1 fruit fly cellular context compared by ENCODE assay signal in genomic region chrX:17292050-17292730, dm6.
TF ChIP-seq lines count a peak whose summit lies in the region.

No protein-coding gene starts in this region.

TF ChIP-seq in whole organism, embryonic, 481 proteins besides CTCF, POLR2A, EP300 and RAD21 (continued from another document and continues in another):
- TF ChIP-seq CG13894 (tag; optimal IDR thresholded peaks at IDR 0.05; lab: Kevin White, UChicago): peak; percentile 47
- no peak for TF ChIP-seq vnd (GFP tag; IDR thresholded peaks at IDR 0.05; lab: Robert Waterston, UW; ENCODE audit: partially characterized antibody)
- peak; percentile 77 for TF ChIP-seq CG10209 (GFP tag; optimal IDR thresholded peaks at IDR 0.05; lab: Kevin White, UChicago)
- TF ChIP-seq tap (tag; optimal IDR thresholded peaks at IDR 0.05; lab: Kevin White, UChicago): peak; percentile 79
- TF ChIP-seq CG5953 (GFP tag; IDR thresholded peaks at IDR 0.05; lab: Robert Waterston, UW): no peak
- TF ChIP-seq CG13123 (GFP tag; optimal IDR thresholded peaks at IDR 0.05; lab: Kevin White, UChicago): peak; percentile 27
- peak; percentile 19 for TF ChIP-seq ems (GFP tag; optimal IDR thresholded peaks at IDR 0.05; lab: Kevin White, UChicago)
- TF ChIP-seq sob (GFP tag; IDR thresholded peaks at IDR 0.05; lab: Robert Waterston, UW): peak; percentile 64; the same call in 1 of the 2 replicates
- TF ChIP-seq knrl (GFP tag; IDR thresholded peaks at IDR 0.05; lab: Robert Waterston, UW; ENCODE audit: partially characterized antibody): no peak
- no peak for TF ChIP-seq pita (GFP tag; optimal IDR thresholded peaks at IDR 0.05; lab: Kevin White, UChicago)
- peak; percentile 46; the same call in 1 of the 2 replicates for TF ChIP-seq danr (GFP tag; IDR thresholded peaks at IDR 0.05; lab: Robert Waterston, UW)
- TF ChIP-seq CG4424 (GFP tag; optimal IDR thresholded peaks at IDR 0.05; lab: Kevin White, UChicago): peak; percentile 43
- peak; percentile 60 for TF ChIP-seq nerfin-1 (tag; optimal IDR thresholded peaks at IDR 0.05; lab: Kevin White, UChicago)
- peak; percentile 4 for TF ChIP-seq dmrt11E (tag; optimal IDR thresholded peaks at IDR 0.05; lab: Kevin White, UChicago)
- TF ChIP-seq da (GFP tag; optimal IDR thresholded peaks at IDR 0.05; lab: Kevin White, UChicago): no peak
- TF ChIP-seq dysf (GFP tag; IDR thresholded peaks at IDR 0.05; lab: Robert Waterston, UW): peak; percentile 81
- TF ChIP-seq sisA (GFP tag; IDR thresholded peaks at IDR 0.05; lab: Robert Waterston, UW): no peak; the same call in 1 of the 2 replicates
- TF ChIP-seq HHEX (GFP tag; optimal IDR thresholded peaks at IDR 0.05; lab: Kevin White, UChicago): peak; percentile 73
- no peak for TF ChIP-seq HLHmδ (GFP tag; optimal IDR thresholded peaks at IDR 0.05; lab: Kevin White, UChicago)
- TF ChIP-seq luna (GFP tag; optimal IDR thresholded peaks at IDR 0.05; lab: Kevin White, UChicago): peak; percentile 37
- no peak for TF ChIP-seq bbx (GFP tag; IDR thresholded peaks at IDR 0.05; lab: Robert Waterston, UW; ENCODE audit: partially characterized antibody)
- TF ChIP-seq dpn (GFP tag; optimal IDR thresholded peaks at IDR 0.05; lab: Kevin White, UChicago): peak; percentile 43 to 48
- peak; percentile 39 for TF ChIP-seq sqz (GFP tag; optimal IDR thresholded peaks at IDR 0.05; lab: Kevin White, UChicago)
- no peak for TF ChIP-seq Lim3 (GFP tag; IDR thresholded peaks at IDR 0.05; lab: Robert Waterston, UW)
- TF ChIP-seq CG9727 (GFP tag; optimal IDR thresholded peaks at IDR 0.05; lab: Kevin White, UChicago): peak; percentile 71
- peak; percentile 73 for TF ChIP-seq Atf6 (GFP tag; IDR thresholded peaks at IDR 0.05; lab: Robert Waterston, UW)
- TF ChIP-seq Stat92E (GFP tag; optimal IDR thresholded peaks at IDR 0.05; lab: Kevin White, UChicago): no peak
- no peak for TF ChIP-seq CG43689 (GFP tag; IDR thresholded peaks at IDR 0.05; lab: Robert Waterston, UW)
- no peak for TF ChIP-seq ap (GFP tag; IDR thresholded peaks at IDR 0.05; lab: Robert Waterston, UW)
- peak; percentile 61 for TF ChIP-seq D19B (GFP tag; optimal IDR thresholded peaks at IDR 0.05; lab: Kevin White, UChicago)
- TF ChIP-seq gem (tag; optimal IDR thresholded peaks at IDR 0.05; lab: Kevin White, UChicago): peak; percentile 82
- no peak for TF ChIP-seq ash1 (GFP tag; optimal IDR thresholded peaks at IDR 0.05; lab: Kevin White, UChicago)
- no peak for TF ChIP-seq cato (GFP tag; optimal IDR thresholded peaks at IDR 0.05; lab: Kevin White, UChicago; ENCODE audit: borderline replicate concordance)
- TF ChIP-seq CG15696 (tag; optimal IDR thresholded peaks at IDR 0.05; lab: Kevin White, UChicago): peak; percentile 48
- TF ChIP-seq CG11456 (GFP tag; IDR thresholded peaks at IDR 0.05; lab: Robert Waterston, UW): no peak
- TF ChIP-seq NfI (GFP tag; optimal IDR thresholded peaks at IDR 0.05; lab: Kevin White, UChicago): peak; percentile 73
- TF ChIP-seq MBD-R2 (GFP tag; IDR thresholded peaks at IDR 0.05; lab: Robert Waterston, UW): no peak
- TF ChIP-seq Mad (GFP tag; optimal IDR thresholded peaks at IDR 0.05; lab: Kevin White, UChicago): peak; percentile 36
- TF ChIP-seq pan (optimal IDR thresholded peaks at IDR 0.05; lab: Kevin White, UChicago): no peak
- peak in 1 of 2 experiments; percentile 47 for TF ChIP-seq pan (GFP tag; optimal IDR thresholded peaks at IDR 0.05 in 1 of 2, IDR thresholded peaks at IDR 0.05 in 1 of 2)
- peak; percentile 34 for TF ChIP-seq zen (tag; optimal IDR thresholded peaks at IDR 0.05; lab: Kevin White, UChicago)
- TF ChIP-seq CG30431 (GFP tag; optimal IDR thresholded peaks at IDR 0.05; lab: Kevin White, UChicago): no peak
- peak; percentile 34; the same call in 1 of the 3 replicates for TF ChIP-seq Aef1 (GFP tag; IDR thresholded peaks at IDR 0.05; lab: Robert Waterston, UW)
- TF ChIP-seq CG3726 (GFP tag; IDR thresholded peaks at IDR 0.05; lab: Robert Waterston, UW): 0 out of 3 replicates have a peak, but pooled peaks have one; percentile 56
- TF ChIP-seq Hand (GFP tag; optimal IDR thresholded peaks at IDR 0.05; lab: Kevin White, UChicago): peak; percentile 60
- TF ChIP-seq ab (GFP tag; optimal IDR thresholded peaks at IDR 0.05; lab: Kevin White, UChicago): no peak
- peak; percentile 68 for TF ChIP-seq CG1603 (tag; optimal IDR thresholded peaks at IDR 0.05; lab: Kevin White, UChicago)
- TF ChIP-seq en (GFP tag; optimal IDR thresholded peaks at IDR 0.05; lab: Kevin White, UChicago): peak; percentile 14
- TF ChIP-seq CkIIα-i1 (GFP tag; IDR thresholded peaks at IDR 0.05; lab: Robert Waterston, UW): no peak
- TF ChIP-seq CG16779 (GFP tag; IDR thresholded peaks at IDR 0.05; lab: Robert Waterston, UW): no peak
- TF ChIP-seq sr (GFP tag; IDR thresholded peaks at IDR 0.05; lab: Robert Waterston, UW): no peak; the same call in 2 of the 3 replicates
- no peak for TF ChIP-seq jigr1 (GFP tag; IDR thresholded peaks at IDR 0.05; lab: Robert Waterston, UW)
- no peak for TF ChIP-seq bigmax (GFP tag; optimal IDR thresholded peaks at IDR 0.05; lab: Kevin White, UChicago)
- peak; percentile 63 for TF ChIP-seq CG6813 (GFP tag; optimal IDR thresholded peaks at IDR 0.05; lab: Kevin White, UChicago)
- TF ChIP-seq klu (GFP tag; IDR thresholded peaks at IDR 0.05; lab: Robert Waterston, UW): no peak; the same call in 1 of the 2 replicates
- peak; percentile 56 for TF ChIP-seq CG7357 (GFP tag; IDR thresholded peaks at IDR 0.05; lab: Robert Waterston, UW)
- TF ChIP-seq CG12219 (GFP tag; optimal IDR thresholded peaks at IDR 0.05; lab: Kevin White, UChicago): peak; percentile 73
- TF ChIP-seq NC2β (GFP tag; optimal IDR thresholded peaks at IDR 0.05; lab: Kevin White, UChicago): no peak
- no peak for TF ChIP-seq crol (GFP tag; IDR thresholded peaks at IDR 0.05; lab: Robert Waterston, UW)
- TF ChIP-seq z (GFP tag; IDR thresholded peaks at IDR 0.05; lab: Robert Waterston, UW): no peak
- TF ChIP-seq dmrt99B (tag; optimal IDR thresholded peaks at IDR 0.05; lab: Kevin White, UChicago): peak; percentile 85
- TF ChIP-seq CG4730 (GFP tag; IDR thresholded peaks at IDR 0.05; lab: Robert Waterston, UW): no peak
- no peak for TF ChIP-seq CG4617 (GFP tag; optimal IDR thresholded peaks at IDR 0.05; lab: Kevin White, UChicago; ENCODE audit: borderline replicate concordance)
- peak; percentile 73 for TF ChIP-seq CG17385 (GFP tag; optimal IDR thresholded peaks at IDR 0.05; lab: Kevin White, UChicago)
- TF ChIP-seq CG3163 (GFP tag; optimal IDR thresholded peaks at IDR 0.05; lab: Kevin White, UChicago): no peak
- TF ChIP-seq CG7839 (tag; optimal IDR thresholded peaks at IDR 0.05; lab: Kevin White, UChicago): peak; percentile 82
- peak; percentile 28 for TF ChIP-seq sd (tag; optimal IDR thresholded peaks at IDR 0.05; lab: Kevin White, UChicago)
- peak; percentile 70 for TF ChIP-seq caup (GFP tag; optimal IDR thresholded peaks at IDR 0.05; lab: Kevin White, UChicago; ENCODE audit: severe bottlenecking)
- peak; percentile 36; the same call in 1 of the 2 replicates for TF ChIP-seq al (GFP tag; IDR thresholded peaks at IDR 0.05; lab: Robert Waterston, UW)
- TF ChIP-seq CG7745 (tag; optimal IDR thresholded peaks at IDR 0.05; lab: Kevin White, UChicago): no peak
- peak; percentile 38 for TF ChIP-seq CG5180 (GFP tag; optimal IDR thresholded peaks at IDR 0.05; lab: Kevin White, UChicago)
- no peak for TF ChIP-seq CG33557 (GFP tag; optimal IDR thresholded peaks at IDR 0.05; lab: Kevin White, UChicago)
- TF ChIP-seq CG7556 (GFP tag; optimal IDR thresholded peaks at IDR 0.05; lab: Kevin White, UChicago): peak; percentile 75
- TF ChIP-seq tgo (GFP tag; IDR thresholded peaks at IDR 0.05; lab: Robert Waterston, UW): peak; percentile 66; the same call in 2 of the 3 replicates
- no peak for TF ChIP-seq CG17912 (GFP tag; optimal IDR thresholded peaks at IDR 0.05; lab: Kevin White, UChicago)
- TF ChIP-seq Hsf (GFP tag; optimal IDR thresholded peaks at IDR 0.05; lab: Kevin White, UChicago): peak; percentile 71
- peak; percentile 64 for TF ChIP-seq Ssrp (tag; optimal IDR thresholded peaks at IDR 0.05; lab: Kevin White, UChicago)
- TF ChIP-seq zfh2 (GFP tag; optimal IDR thresholded peaks at IDR 0.05; lab: Kevin White, UChicago): peak; percentile 58
- no peak for TF ChIP-seq Ravus (GFP tag; IDR thresholded peaks at IDR 0.05; lab: Robert Waterston, UW)
- TF ChIP-seq amos (GFP tag; IDR thresholded peaks at IDR 0.05; lab: Robert Waterston, UW; ENCODE audit: partially characterized antibody): no peak
- TF ChIP-seq dimm (GFP tag; IDR thresholded peaks at IDR 0.05; lab: Robert Waterston, UW): no peak
- peak; percentile 65 for TF ChIP-seq Dbx (GFP tag; IDR thresholded peaks at IDR 0.05; lab: Robert Waterston, UW)
- TF ChIP-seq CG16813 (GFP tag; IDR thresholded peaks at IDR 0.05; lab: Robert Waterston, UW; ENCODE audit: partially characterized antibody): no peak
- TF ChIP-seq Hr3 (GFP tag; optimal IDR thresholded peaks at IDR 0.05; lab: Kevin White, UChicago): peak; percentile 26
- no peak for TF ChIP-seq nerfin-2 (GFP tag; IDR thresholded peaks at IDR 0.05; lab: Robert Waterston, UW; ENCODE audit: partially characterized antibody)
- no peak for TF ChIP-seq CG34376 (GFP tag; optimal IDR thresholded peaks at IDR 0.05; lab: Kevin White, UChicago)
- no peak for TF ChIP-seq abd-A (tag; optimal IDR thresholded peaks at IDR 0.05; lab: Kevin White, UChicago)
- no peak for TF ChIP-seq pros (GFP tag; optimal IDR thresholded peaks at IDR 0.05; lab: Kevin White, UChicago)
- peak; percentile 9 for TF ChIP-seq CG4854 (GFP tag; optimal IDR thresholded peaks at IDR 0.05; lab: Kevin White, UChicago)
- TF ChIP-seq CG7271 (tag; optimal IDR thresholded peaks at IDR 0.05; lab: Kevin White, UChicago): no peak
- peak; percentile 60 for TF ChIP-seq az2 (GFP tag; optimal IDR thresholded peaks at IDR 0.05; lab: Kevin White, UChicago)
- TF ChIP-seq ro (GFP tag; IDR thresholded peaks at IDR 0.05; lab: Robert Waterston, UW): no peak
- peak; percentile 2 for TF ChIP-seq CG18764 (GFP tag; optimal IDR thresholded peaks at IDR 0.05; lab: Kevin White, UChicago)
- peak; percentile 56 for TF ChIP-seq jing (GFP tag; optimal IDR thresholded peaks at IDR 0.05; lab: Kevin White, UChicago)
- no peak for TF ChIP-seq bowl (GFP tag; IDR thresholded peaks at IDR 0.05; lab: Robert Waterston, UW)
- TF ChIP-seq sens-2 (GFP tag; IDR thresholded peaks at IDR 0.05; lab: Robert Waterston, UW): 0 out of 2 replicates have a peak, but pooled peaks have one; percentile 40
- peak; percentile 83 for TF ChIP-seq CG12769 (tag; optimal IDR thresholded peaks at IDR 0.05; lab: Kevin White, UChicago)
- no peak for TF ChIP-seq NC2α (GFP tag; optimal IDR thresholded peaks at IDR 0.05; lab: Kevin White, UChicago)
- TF ChIP-seq tin (GFP tag; optimal IDR thresholded peaks at IDR 0.05; lab: Kevin White, UChicago): peak; percentile 47
- peak; percentile 82 for TF ChIP-seq grau (tag; optimal IDR thresholded peaks at IDR 0.05; lab: Kevin White, UChicago)
- no peak for TF ChIP-seq CG13287 (GFP tag; IDR thresholded peaks at IDR 0.05; lab: Robert Waterston, UW; ENCODE audit: partially characterized antibody)
- TF ChIP-seq kni (GFP tag; optimal IDR thresholded peaks at IDR 0.05; lab: Kevin White, UChicago): no peak
- TF ChIP-seq CG8359 (GFP tag; optimal IDR thresholded peaks at IDR 0.05; lab: Kevin White, UChicago; ENCODE audit: borderline replicate concordance): peak; percentile 50
- no peak for TF ChIP-seq CG15073 (GFP tag; optimal IDR thresholded peaks at IDR 0.05; lab: Kevin White, UChicago)
- TF ChIP-seq Nf-YA (GFP tag; IDR thresholded peaks at IDR 0.05; lab: Robert Waterston, UW): no peak
- no peak for TF ChIP-seq fd102C (GFP tag; optimal IDR thresholded peaks at IDR 0.05; lab: Kevin White, UChicago)
- TF ChIP-seq ERR (GFP tag; optimal IDR thresholded peaks at IDR 0.05; lab: Kevin White, UChicago): no peak
- TF ChIP-seq Vsx1 (GFP tag; optimal IDR thresholded peaks at IDR 0.05; lab: Kevin White, UChicago): peak; percentile 1
- peak; percentile 36; the same call in 1 of the 2 replicates for TF ChIP-seq Ada2b (GFP tag; IDR thresholded peaks at IDR 0.05; lab: Robert Waterston, UW)
- TF ChIP-seq Neu2 (GFP tag; optimal IDR thresholded peaks at IDR 0.05; lab: Kevin White, UChicago; ENCODE audit: borderline replicate concordance): no peak
- TF ChIP-seq ATbp (GFP tag; optimal IDR thresholded peaks at IDR 0.05; lab: Kevin White, UChicago): peak; percentile 58
- no peak for TF ChIP-seq Dp (GFP tag; optimal IDR thresholded peaks at IDR 0.05; lab: Kevin White, UChicago)
- TF ChIP-seq lab (GFP tag; optimal IDR thresholded peaks at IDR 0.05; lab: Kevin White, UChicago): peak; percentile 82
- no peak for TF ChIP-seq HLH4C (GFP tag; IDR thresholded peaks at IDR 0.05; lab: Robert Waterston, UW; ENCODE audit: partially characterized antibody)
- TF ChIP-seq vfl (GFP tag; optimal IDR thresholded peaks at IDR 0.05; lab: Kevin White, UChicago): no peak
- TF ChIP-seq B-H1 (GFP tag; IDR thresholded peaks at IDR 0.05; lab: Robert Waterston, UW): peak; percentile 25; the same call in 1 of the 3 replicates
- TF ChIP-seq CG4282 (GFP tag; optimal IDR thresholded peaks at IDR 0.05; lab: Kevin White, UChicago): no peak
- TF ChIP-seq otp (GFP tag; IDR thresholded peaks at IDR 0.05; lab: Robert Waterston, UW): no peak
- TF ChIP-seq CG1529 (GFP tag; optimal IDR thresholded peaks at IDR 0.05; lab: Kevin White, UChicago): peak; percentile 51
- peak; percentile 46 for TF ChIP-seq Deaf1 (tag; optimal IDR thresholded peaks at IDR 0.05; lab: Kevin White, UChicago)
- TF ChIP-seq CG3995 (GFP tag; optimal IDR thresholded peaks at IDR 0.05; lab: Kevin White, UChicago): peak; percentile 24
- peak; percentile 76 for TF ChIP-seq CG10147 (GFP tag; optimal IDR thresholded peaks at IDR 0.05; lab: Kevin White, UChicago)
- peak in 1 of 2 experiments; percentile 85 for TF ChIP-seq Hr51 (GFP tag; optimal IDR thresholded peaks at IDR 0.05; lab: Kevin White, UChicago)
- peak; percentile 32 for TF ChIP-seq Nf-YB (GFP tag; optimal IDR thresholded peaks at IDR 0.05; lab: Kevin White, UChicago)
- peak; percentile 35 for TF ChIP-seq chn (GFP tag; optimal IDR thresholded peaks at IDR 0.05; lab: Kevin White, UChicago)
- TF ChIP-seq zen2 (GFP tag; IDR thresholded peaks at IDR 0.05; lab: Robert Waterston, UW; ENCODE audit: partially characterized antibody): no peak
- TF ChIP-seq CG18262 (tag; optimal IDR thresholded peaks at IDR 0.05; lab: Kevin White, UChicago): peak; percentile 61
- TF ChIP-seq CG13775 (GFP tag; optimal IDR thresholded peaks at IDR 0.05; lab: Kevin White, UChicago): peak; percentile 53
- TF ChIP-seq BEAF-32 (GFP tag; optimal IDR thresholded peaks at IDR 0.05; lab: Kevin White, UChicago): peak; percentile 5
- 0 out of 3 replicates have a peak, but pooled peaks have one; percentile 33 for TF ChIP-seq ase (GFP tag; IDR thresholded peaks at IDR 0.05; lab: Robert Waterston, UW)
